Fruit fly (Drosophila melanogaster): Measurements from ENCODE around the gene CG31975.

The CG31975 gene

DNA sequence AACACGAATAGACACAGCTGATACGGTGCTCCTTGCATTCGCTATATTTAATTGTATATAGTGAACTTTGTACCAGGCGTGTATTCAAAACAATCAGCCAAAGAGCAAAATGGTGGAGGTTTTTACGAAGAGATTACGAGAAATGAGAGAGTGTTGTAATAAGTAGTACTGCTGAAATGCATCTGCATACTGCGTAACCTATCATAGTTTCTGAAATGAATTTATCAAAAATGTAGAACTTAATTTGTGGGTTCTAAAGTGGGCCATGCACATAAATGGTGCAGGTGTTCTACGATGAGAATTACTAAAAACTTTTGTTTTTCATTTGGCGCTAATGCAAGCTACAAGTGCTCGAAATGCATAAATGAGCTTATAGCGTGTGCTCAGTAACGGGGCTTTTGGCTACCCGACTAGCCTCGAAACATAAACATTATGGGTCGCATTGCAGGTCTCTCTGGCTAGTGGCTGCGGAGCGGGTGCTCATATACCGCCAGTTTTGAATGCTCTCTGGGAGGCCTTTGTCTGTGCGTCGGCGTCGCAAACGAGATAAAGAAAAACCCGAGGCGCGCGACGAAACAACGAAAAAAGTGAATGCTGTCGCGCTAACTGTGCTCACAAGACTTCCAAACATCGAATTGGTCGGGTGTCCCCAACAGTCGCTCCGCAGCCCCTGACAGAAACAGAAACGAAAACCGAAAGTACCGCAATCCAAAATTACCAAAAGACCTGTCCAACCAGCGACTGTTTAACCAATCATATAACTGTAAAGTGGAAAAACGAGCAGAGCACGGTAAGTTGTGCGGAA, 9.1 kb downstream of the CG31975 start, which contains the start of gene Gs1:
TSS of gene Gs1 (plus strand) at position 612 of the 805 bp plus-strand sequence.
- peak; percentile 49 for TF ChIP-seq CG17801 (GFP tag; optimal IDR thresholded peaks at IDR 0.05; ENCODE audit: partially characterized antibody)

DNA sequence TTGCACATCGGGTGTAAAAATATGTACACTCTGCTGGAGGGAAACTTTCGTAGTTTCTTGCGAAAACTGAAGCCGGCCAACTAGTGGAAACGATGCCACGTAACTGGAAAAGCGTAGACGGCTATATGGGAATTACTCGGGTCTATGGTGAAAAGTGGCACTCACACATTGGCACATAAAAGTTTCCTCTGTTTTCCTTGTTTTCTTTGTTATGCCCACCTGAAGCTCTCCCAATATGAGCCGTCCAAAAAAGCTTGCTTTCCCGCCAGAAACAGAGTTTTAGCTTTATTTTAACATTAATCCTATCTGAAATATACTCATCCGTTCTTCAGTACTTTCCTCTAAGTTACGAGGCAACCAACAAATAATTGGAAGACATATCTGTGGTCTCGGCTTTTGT, 10.1 kb downstream of the CG31975 start, which contains the start of gene CG3164:
TSS of gene CG3164 (minus strand) at position 101 of the 400 bp plus-strand sequence.
- TF ChIP-seq CG17801 (GFP tag; optimal IDR thresholded peaks at IDR 0.05; ENCODE audit: partially characterized antibody): no peak

DNA sequence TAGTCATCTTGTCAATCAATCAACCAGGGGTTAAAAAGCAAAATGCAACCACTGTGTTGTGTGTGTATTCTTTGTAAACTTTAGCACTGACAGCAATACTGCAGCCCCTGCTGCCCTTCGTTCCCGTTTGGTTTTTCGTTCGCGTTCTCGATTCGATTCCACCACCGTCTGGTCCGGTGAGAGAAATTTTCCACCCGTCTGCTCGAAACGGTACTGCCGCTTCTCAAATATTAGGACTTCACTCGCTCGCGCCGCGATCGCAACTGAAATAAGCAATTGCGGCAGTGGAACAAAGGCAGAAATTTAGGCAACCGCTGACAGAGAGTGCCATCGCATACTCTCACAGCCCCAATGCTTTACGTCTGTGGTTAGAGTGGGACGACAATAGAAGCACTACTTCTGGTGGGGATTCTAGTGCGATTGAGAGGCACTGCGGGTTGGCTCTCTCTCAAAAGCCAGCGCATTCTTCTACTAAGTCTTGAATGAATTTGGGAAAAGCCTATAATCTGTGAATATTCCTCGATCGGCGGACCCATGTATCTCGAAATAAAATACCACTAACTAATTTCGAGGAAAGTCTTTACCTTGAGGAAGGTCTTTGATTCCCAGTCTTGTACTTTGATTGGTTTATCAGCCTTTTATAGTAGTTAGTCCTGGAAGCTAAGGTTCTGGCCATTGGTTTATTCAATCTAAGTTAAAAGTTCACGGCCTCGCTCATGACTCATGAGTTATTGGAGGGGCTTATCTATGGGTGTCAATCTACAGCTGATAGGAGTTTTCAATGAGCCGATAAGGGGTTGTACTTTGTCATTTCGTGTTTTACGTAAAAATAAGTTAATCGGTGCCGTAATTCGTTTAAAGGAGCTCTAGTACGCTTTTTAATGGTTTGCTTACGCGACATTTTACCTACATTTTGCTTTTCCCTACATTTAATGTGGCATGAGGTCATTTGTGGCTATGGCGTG, 11.5 kb downstream of the CG31975 start:
- peak; percentile 91 for TF ChIP-seq CG17801 (GFP tag; optimal IDR thresholded peaks at IDR 0.05; ENCODE audit: partially characterized antibody)

DNA sequence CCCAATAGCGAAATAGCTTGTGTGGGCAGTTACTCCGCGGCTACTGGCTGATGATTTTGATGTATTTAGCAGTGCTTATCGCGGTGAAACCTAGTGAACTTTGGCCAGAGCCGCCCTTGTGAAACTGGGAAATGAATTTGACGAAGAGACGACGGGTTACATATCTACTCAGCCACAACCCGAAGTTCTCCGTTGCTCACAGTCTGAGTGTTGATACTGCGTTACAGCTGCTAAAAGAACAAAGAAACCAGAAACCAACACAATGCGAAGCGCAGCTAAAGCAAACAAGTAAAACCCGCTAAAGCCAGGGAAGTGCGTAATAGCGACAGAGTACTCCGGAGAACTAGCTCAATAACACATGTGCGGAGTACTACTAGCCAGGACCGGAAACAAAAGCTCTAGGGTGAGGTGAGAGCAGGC, 12.5 kb downstream of the CG31975 start:
- TF ChIP-seq CG17801 (GFP tag; optimal IDR thresholded peaks at IDR 0.05; ENCODE audit: partially characterized antibody): no peak

DNA sequence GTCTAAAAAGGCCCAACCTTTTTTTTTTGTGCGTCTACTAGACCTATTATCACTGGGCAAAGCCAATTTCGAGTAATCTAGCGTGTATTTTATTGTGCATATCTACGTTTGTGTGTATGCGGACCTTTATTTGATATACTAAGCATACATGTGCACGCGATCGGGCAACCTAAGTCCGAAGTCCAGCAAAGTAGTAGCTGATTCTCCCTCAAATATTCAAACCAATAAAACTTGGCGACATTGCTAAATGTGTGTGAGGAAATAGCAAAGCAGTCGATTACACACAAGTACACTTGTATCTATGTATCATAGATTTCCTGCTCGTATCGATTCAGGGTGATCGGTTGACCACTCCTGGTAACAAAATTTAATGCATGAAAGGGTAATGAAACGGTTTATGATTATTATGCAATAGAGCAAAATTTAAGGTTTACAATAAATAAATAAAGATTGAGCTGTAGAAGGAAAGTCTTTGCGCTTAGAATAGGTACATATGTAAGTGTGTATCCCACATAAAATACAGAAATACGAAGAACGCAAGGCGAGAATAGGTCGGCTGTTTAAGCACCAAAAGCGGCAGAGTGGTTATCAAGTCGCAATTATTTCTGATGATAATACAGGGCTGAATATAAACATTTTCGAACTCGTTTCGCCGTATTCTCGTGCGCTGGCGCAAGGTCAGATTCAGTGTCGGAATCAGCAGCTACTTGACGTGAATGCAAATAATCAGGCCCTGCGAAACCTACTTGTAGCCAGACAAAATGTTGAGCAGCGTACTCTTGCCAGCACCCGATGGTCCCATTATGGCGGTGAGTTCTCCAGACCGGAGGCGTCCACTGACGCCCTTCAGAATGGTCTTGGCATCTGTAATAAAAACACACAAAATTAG, 15.2 kb downstream of the CG31975 start:
- peak; percentile 46 for TF ChIP-seq CG17801 (GFP tag; optimal IDR thresholded peaks at IDR 0.05; ENCODE audit: partially characterized antibody)

DNA sequence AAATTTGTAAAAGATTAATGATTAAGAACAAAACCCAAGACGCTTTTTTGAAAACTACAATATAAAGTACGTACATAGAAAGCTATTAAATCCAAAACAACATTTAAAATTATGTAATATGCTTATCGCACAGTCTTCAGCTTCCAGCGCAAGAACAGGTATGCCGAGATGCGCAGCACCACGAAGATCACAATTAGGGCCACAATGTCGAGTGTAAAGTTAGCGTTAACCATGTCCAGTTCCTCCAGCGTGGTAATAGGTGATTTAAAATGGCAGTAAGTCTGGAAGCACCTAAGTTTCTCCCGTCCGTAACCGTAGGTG, 17.8 kb downstream of the CG31975 start:
- no peak for TF ChIP-seq CG17801 (GFP tag; optimal IDR thresholded peaks at IDR 0.05; ENCODE audit: partially characterized antibody)

DNA sequence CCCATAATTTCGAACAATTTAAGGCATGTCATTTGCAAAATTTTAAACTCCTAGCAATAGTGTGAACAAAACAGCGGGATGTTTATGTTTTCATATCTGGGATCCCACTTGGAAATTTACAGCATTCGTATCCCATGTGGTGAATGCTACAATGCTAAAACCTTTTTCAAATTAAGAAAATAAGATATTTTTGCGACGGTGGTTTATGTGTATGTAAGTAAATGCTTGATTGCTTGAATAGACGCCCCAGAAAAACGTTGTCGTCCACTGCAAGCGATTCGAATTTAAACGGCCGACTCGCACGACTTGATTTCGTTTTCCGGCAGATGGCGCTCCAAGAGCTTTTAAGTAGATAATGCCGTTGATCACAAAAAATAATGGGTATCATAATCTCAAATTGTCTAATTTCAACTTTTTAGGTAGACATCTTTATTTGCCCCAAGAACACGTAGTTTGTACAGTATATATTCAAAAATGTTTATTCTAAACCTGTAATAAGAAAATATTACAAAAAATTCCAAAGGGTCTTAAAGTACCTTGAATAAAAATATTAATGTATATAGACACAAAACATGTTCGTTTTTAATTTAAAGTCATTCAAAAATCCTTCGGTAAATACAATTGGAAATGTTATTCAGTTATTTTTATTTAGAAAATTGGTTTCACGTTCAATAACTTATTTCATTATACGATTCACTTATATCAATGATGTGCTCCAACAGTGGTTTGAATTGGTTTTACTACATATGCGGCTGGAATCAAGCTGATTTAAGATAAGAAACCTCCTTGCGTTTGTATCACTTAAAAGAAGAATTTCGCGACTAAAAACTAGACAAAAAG, 18.4 kb downstream of the CG31975 start:
- TF ChIP-seq CG17801 (GFP tag; optimal IDR thresholded peaks at IDR 0.05; ENCODE audit: partially characterized antibody): no peak

DNA sequence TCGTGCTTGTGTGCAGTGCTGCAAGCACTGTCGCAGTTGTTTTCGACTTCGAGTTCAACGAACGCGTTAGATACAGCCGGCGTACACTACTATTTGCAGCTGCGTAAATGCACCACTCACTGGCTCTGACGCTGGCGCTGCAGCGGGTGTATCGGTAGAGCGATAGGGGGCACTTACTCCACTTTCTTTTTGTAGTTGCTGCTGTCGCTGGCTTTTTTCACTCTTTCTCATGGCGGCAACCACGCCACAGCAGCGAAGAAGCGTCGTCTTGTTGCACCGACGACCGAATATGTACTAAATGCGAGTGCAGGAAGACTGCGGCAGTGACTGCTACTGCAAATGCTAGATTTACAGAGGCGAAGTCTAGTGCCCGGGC, 19.3 kb downstream of the CG31975 start, which contains the start of gene CG4822:
TSS of gene CG4822 (minus strand) at position 299 of the 376 bp plus-strand sequence.
- TF ChIP-seq CG17801 (GFP tag; optimal IDR thresholded peaks at IDR 0.05; ENCODE audit: partially characterized antibody): no peak

DNA sequence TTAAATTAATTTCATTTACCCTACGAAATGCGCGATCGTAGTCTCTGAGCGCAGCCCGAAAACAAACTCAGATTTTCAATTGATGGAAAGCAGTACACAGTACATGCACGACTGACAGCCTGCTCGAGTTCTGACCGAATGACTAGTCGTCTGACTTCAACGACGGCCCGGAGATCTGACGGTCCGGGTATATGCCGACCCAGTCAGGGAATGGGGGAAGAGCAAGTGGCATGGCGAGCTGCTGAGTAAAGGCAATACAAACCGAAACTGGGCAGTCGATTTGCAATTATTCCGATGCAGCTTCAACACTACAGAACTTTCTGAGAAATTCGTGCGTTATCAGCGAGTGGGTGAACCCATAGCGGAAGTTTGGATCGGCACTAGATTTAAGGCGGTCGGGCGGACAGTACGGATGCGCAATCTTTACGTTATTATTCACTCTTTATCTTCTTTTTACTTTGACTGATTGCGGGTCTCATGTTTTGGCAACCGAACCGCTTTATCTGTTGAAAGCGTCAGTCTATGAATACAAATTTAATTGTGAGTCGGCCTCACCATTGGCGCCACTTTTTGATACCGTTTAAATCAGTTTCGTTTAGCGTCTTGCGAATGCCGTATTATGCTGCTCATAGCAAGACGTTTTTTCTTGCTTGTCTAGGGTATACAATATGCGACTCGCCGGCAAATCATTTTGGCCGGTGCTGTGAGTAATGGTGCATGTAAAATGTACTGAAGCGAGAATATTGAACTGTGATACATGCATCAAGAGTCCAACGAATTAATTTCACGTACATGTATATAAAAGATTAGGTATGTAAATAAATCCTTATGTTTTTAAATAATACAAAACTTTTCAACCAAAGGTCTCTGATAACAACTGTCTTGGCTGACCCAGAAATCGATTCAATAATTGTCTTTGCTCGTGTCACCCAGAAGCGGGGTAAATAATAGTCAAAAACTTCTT, 20.0 kb downstream of the CG31975 start:
- TF ChIP-seq CG17801 (GFP tag; optimal IDR thresholded peaks at IDR 0.05; ENCODE audit: partially characterized antibody): no peak

DNA sequence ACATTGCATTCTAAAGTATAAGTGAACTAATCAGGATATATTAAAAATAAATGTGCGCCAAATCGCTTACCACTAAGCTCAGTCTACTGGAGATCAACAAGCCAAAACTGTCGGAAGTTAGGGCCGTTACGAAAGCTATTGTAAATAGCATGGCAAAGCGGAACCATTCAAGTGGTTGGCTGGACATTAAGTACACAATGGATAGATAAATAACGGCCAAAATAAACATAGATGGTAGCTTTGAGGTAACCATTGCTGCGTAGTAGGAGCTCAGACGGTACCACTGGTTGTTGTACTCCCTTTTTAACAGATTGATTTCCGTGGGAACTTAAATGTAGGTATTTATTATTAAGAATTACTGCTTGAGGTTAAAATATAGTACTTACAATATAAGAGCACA, 23.0 kb downstream of the CG31975 start:
- no peak for TF ChIP-seq CG17801 (GFP tag; optimal IDR thresholded peaks at IDR 0.05; ENCODE audit: partially characterized antibody)

DNA sequence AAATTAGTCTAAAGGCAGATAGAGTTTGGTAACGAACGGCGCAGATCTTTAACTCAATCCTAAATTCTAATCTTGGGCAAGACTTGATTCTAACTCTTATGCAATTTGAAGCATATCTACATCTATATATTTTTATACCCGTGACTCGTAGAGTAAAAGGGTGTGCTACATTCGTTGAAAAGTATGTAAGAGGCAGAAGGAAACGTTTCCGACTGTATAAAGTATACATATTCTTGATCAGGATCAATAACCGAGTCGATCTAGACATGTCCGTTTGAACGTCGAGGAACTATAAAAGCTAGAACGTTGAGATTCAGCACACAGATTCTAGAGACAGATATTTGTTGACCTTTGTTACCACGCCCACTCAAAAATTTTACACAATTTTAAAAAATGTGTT, 24.4 kb downstream of the CG31975 start, which contains the start of gene CG13694:
TSS of gene CG13694 (minus strand) at position 101 of the 400 bp plus-strand sequence.
- TF ChIP-seq CG17801 (GFP tag; optimal IDR thresholded peaks at IDR 0.05; ENCODE audit: partially characterized antibody): no peak

DNA sequence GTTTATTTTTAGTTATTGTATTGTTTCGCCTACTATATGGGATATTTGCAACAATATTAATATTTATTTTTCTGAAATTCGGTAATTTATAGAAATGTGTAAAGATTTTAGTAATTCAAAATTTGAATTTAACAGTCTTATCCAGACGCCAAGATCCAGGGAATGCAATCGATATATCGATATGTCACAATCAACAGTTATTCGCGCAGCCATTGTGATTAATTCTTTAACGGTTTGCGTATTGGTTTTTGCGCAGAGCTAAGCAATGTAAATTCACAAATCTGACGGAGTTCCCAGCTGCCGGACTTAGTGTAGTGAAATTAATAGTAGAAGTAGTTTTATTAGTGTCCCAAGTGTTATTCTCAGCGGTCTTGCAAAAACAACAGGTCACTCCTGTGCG, 26.4 kb downstream of the CG31975 start, which contains the start of gene ND-15:
TSS of gene ND-15 (plus strand) at position 298 of the 400 bp plus-strand sequence.
- TF ChIP-seq CG17801 (GFP tag; optimal IDR thresholded peaks at IDR 0.05; ENCODE audit: partially characterized antibody): no peak
